Fruit fly (Drosophila melanogaster): ENCODE data around the gene hzg.

Gene hzg

dm6 chr3L:16041260-16042079 is 36.9 kb upstream of the hzg start:
- peak; percentile 2 for TF ChIP-seq esn (GFP tag; optimal IDR thresholded peaks at IDR 0.05)
- TF ChIP-seq dsx (GFP tag; optimal IDR thresholded peaks at IDR 0.05; ENCODE audit: poor library complexity, severe bottlenecking), result peak; percentile 21
- TF ChIP-seq fkh (GFP tag; optimal IDR thresholded peaks at IDR 0.05), result no peak
- TF ChIP-seq CG7368 (GFP tag; optimal IDR thresholded peaks at IDR 0.05), result peak; percentile 28
- no peak for TF ChIP-seq CG34406 (GFP tag; optimal IDR thresholded peaks at IDR 0.05)
- TF ChIP-seq CG31627 (GFP tag; optimal IDR thresholded peaks at IDR 0.05), result no peak
- TF ChIP-seq CG15336 (GFP tag; IDR thresholded peaks at IDR 0.05), result peak; percentile 64
- no peak for TF ChIP-seq Sox15 (GFP tag; optimal IDR thresholded peaks at IDR 0.05)
- peak; percentile 36 for TF ChIP-seq CG32006 (GFP tag; optimal IDR thresholded peaks at IDR 0.05)
- TF ChIP-seq achi (GFP tag; optimal IDR thresholded peaks at IDR 0.05), result no peak
- peak; percentile 40 for TF ChIP-seq CG8632 (GFP tag; optimal IDR thresholded peaks at IDR 0.05)
- TF ChIP-seq CG6163 (GFP tag; IDR thresholded peaks at IDR 0.05), result peak; percentile 65
- TF ChIP-seq Eip78C (GFP tag), result peak; percentile 76
- TF ChIP-seq fd59A (GFP tag; optimal IDR thresholded peaks at IDR 0.05), result no peak
- TF ChIP-seq Ets21C (GFP tag; optimal IDR thresholded peaks at IDR 0.05), result no peak
- peak; percentile 75 for TF ChIP-seq eg (GFP tag; IDR thresholded peaks at IDR 0.05)
- peak; percentile 89 for TF ChIP-seq CG6808 (GFP tag; optimal IDR thresholded peaks at IDR 0.05)
- peak; percentile 20 for TF ChIP-seq dac (GFP tag; optimal IDR thresholded peaks at IDR 0.05)
- no peak for TF ChIP-seq CG11902 (GFP tag; optimal IDR thresholded peaks at IDR 0.05)
- TF ChIP-seq Sox102F (GFP tag; optimal IDR thresholded peaks at IDR 0.05), result peak; percentile 23
- no peak for TF ChIP-seq Hr38 (GFP tag; optimal IDR thresholded peaks at IDR 0.05)
- TF ChIP-seq acj6 (GFP tag; optimal IDR thresholded peaks at IDR 0.05), result peak; percentile 16
- TF ChIP-seq vri (GFP tag; optimal IDR thresholded peaks at IDR 0.05), result peak; percentile 31
- peak; percentile 43 for TF ChIP-seq net (GFP tag; optimal IDR thresholded peaks at IDR 0.05)
- TF ChIP-seq cyc (GFP tag; optimal IDR thresholded peaks at IDR 0.05), result no peak
- TF ChIP-seq lz (GFP tag; optimal IDR thresholded peaks at IDR 0.05), result no peak
- peak; percentile 42 to 73 for TF ChIP-seq salr (GFP tag; optimal IDR thresholded peaks at IDR 0.05)
- TF ChIP-seq CG10631 (GFP tag; optimal IDR thresholded peaks at IDR 0.05), result peak; percentile 57
- peak; percentile 32 for TF ChIP-seq Ets96B (tag; optimal IDR thresholded peaks at IDR 0.05)
- peak; percentile 27 for TF ChIP-seq CG3919 (GFP tag; optimal IDR thresholded peaks at IDR 0.05)
- TF ChIP-seq CG11762 (GFP tag; optimal IDR thresholded peaks at IDR 0.05; ENCODE audit: insufficient read depth), result peak; percentile 12
- no peak for TF ChIP-seq Hr39 (GFP tag; optimal IDR thresholded peaks at IDR 0.05)
- TF ChIP-seq Hr4 (GFP tag; optimal IDR thresholded peaks at IDR 0.05), result peak; percentile 29
- peak; percentile 40; the same call in 1 of the 2 replicates for TF ChIP-seq CG11294 (GFP tag; IDR thresholded peaks at IDR 0.05)
- peak; percentile 15 for TF ChIP-seq pdm3 (GFP tag; optimal IDR thresholded peaks at IDR 0.05)
- TF ChIP-seq OdsH (GFP tag; optimal IDR thresholded peaks at IDR 0.05), result peak; percentile 24
- TF ChIP-seq CG4318 (GFP tag; optimal IDR thresholded peaks at IDR 0.05), result no peak
- TF ChIP-seq Gug (GFP tag; IDR thresholded peaks at IDR 0.05), result 0 out of 2 replicates have a peak, but pooled peaks have one; percentile 8
- TF ChIP-seq ss (GFP tag; optimal IDR thresholded peaks at IDR 0.05), result peak; percentile 92 to 96
- peak; percentile 59 for TF ChIP-seq Eip93F (GFP tag; optimal IDR thresholded peaks at IDR 0.05)
- peak; percentile 93 for TF ChIP-seq CG6854 (GFP tag; optimal IDR thresholded peaks at IDR 0.05)
- peak; percentile 79 for TF ChIP-seq CG8119 (GFP tag; IDR thresholded peaks at IDR 0.05)
- TF ChIP-seq svp (GFP tag), result peak; percentile 98
- peak; percentile 60 for TF ChIP-seq spab (GFP tag; optimal IDR thresholded peaks at IDR 0.05)
- TF ChIP-seq CG6276 (GFP tag; optimal IDR thresholded peaks at IDR 0.05), result peak; percentile 90
- no peak for TF ChIP-seq Eip75B (GFP tag; optimal IDR thresholded peaks at IDR 0.05)
- TF ChIP-seq Lpt (GFP tag; optimal IDR thresholded peaks at IDR 0.05), result peak; percentile 82
- TF ChIP-seq fd85E (GFP tag; optimal IDR thresholded peaks at IDR 0.05), result no peak
- peak; percentile 20 for TF ChIP-seq CG3032 (tag; optimal IDR thresholded peaks at IDR 0.05)
- peak; percentile 13 for TF ChIP-seq topi (GFP tag; optimal IDR thresholded peaks at IDR 0.05)

Measured in whole organism, prepupa.